Worm (Caenorhabditis elegans): ENCODE data around the gene fbf-1.

fbf-1 gene

ce11 chrII:6122641-6123424 lies 42.2 kb upstream of the fbf-1 start (continued):
- TF ChIP-seq aha-1 (tag): no peak
- no peak for TF ChIP-seq saeg-2 (GFP tag; IDR thresholded peaks at IDR 0.05)
- no peak for TF ChIP-seq ceh-28 (tag; optimal IDR thresholded peaks at IDR 0.05)
- no peak for TF ChIP-seq mxl-3 (GFP tag; optimal IDR thresholded peaks at IDR 0.05)
- TF ChIP-seq nhr-28 (tag; optimal IDR thresholded peaks at IDR 0.05): peak; percentile 16
- TF ChIP-seq pqm-1 (tag; optimal IDR thresholded peaks at IDR 0.05): peak; percentile 90
- TF ChIP-seq nhr-237 (tag; optimal IDR thresholded peaks at IDR 0.05): no peak
- no peak for TF ChIP-seq arid-1 (GFP tag; conservative IDR thresholded peaks at IDR 0.05)
- TF ChIP-seq egl-43 (GFP tag; IDR thresholded peaks at IDR 0.05): no peak
- no peak for TF ChIP-seq tag-97 (GFP tag; IDR thresholded peaks at IDR 0.05)
- no peak for TF ChIP-seq Y48G9A.11 (GFP tag; IDR thresholded peaks at IDR 0.05)
- no peak for TF ChIP-seq Y105C5A.15 (GFP tag; IDR thresholded peaks at IDR 0.05)
- TF ChIP-seq madf-5 (GFP tag; IDR thresholded peaks at IDR 0.05): no peak
- TF ChIP-seq spr-1 (tag; optimal IDR thresholded peaks at IDR 0.05): no peak
- no peak for TF ChIP-seq zip-11 (GFP tag; IDR thresholded peaks at IDR 0.05)
- TF ChIP-seq pha-4 (GFP tag; IDR thresholded peaks at IDR 0.05): no peak
- TF ChIP-seq pha-4 (tag; optimal IDR thresholded peaks at IDR 0.05): no peak
- TF ChIP-seq unc-62 (GFP tag; optimal IDR thresholded peaks at IDR 0.05 in 1 of 2): no peak
- no peak for TF ChIP-seq unc-62 (tag; optimal IDR thresholded peaks at IDR 0.05)
- no peak for TF ChIP-seq hlh-30 (tag; optimal IDR thresholded peaks at IDR 0.05; ENCODE audit: insufficient read depth)
- TF ChIP-seq snpc-1.2 (GFP tag; IDR thresholded peaks at IDR 0.05): no peak
- TF ChIP-seq daf-19 (GFP tag; conservative IDR thresholded peaks at IDR 0.05): no peak
- no peak for TF ChIP-seq Y5F2A.4 (GFP tag; optimal IDR thresholded peaks at IDR 0.05)
- TF ChIP-seq gei-8 (GFP tag; optimal IDR thresholded peaks at IDR 0.05): no peak
- TF ChIP-seq F37D6.2 (tag; optimal IDR thresholded peaks at IDR 0.05): no peak
- TF ChIP-seq snpc-4 (tag; optimal IDR thresholded peaks at IDR 0.05): no peak
- TF ChIP-seq T20F7.1 (GFP tag; optimal IDR thresholded peaks at IDR 0.05): no peak
- TF ChIP-seq duxl-1 (tag; optimal IDR thresholded peaks at IDR 0.05; ENCODE audit: poor library complexity): no peak
- TF ChIP-seq dpl-1 (GFP tag; optimal IDR thresholded peaks at IDR 0.05): peak; percentile 13
- TF ChIP-seq rbr-2 (tag; optimal IDR thresholded peaks at IDR 0.05): no peak
- TF ChIP-seq dve-1 (tag; optimal IDR thresholded peaks at IDR 0.05; ENCODE audit: insufficient read depth): no peak
- TF ChIP-seq sdz-12 (GFP tag; optimal IDR thresholded peaks at IDR 0.05): no peak
- no peak for TF ChIP-seq daf-8 (GFP tag; IDR thresholded peaks at IDR 0.05)

DNA sequence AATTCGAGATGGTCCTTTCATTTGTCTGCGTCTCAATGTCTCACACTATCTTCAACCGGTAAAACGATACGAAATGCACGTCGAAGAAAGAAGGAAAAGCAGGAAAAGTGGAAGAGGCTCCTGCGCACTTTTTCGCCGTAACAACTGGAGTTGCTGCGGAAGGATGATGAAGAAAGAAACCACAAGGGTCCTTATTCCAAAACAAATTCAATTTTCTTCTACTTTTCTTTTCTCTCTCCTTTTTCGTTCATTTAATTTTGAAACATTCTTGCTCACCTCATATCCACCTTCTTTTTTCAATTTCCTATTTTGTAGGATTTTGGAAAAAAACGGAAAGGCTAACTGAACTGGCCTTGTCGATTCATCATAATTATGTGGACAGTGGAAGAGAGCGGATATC lies 39.9 kb upstream of the fbf-1 start:
- TF ChIP-seq daf-12 (tag; optimal IDR thresholded peaks at IDR 0.05): no peak
- TF ChIP-seq daf-16 (GFP tag; optimal IDR thresholded peaks at IDR 0.05): no peak
- TF ChIP-seq daf-16 (tag; optimal IDR thresholded peaks at IDR 0.05): no peak
- no peak for TF ChIP-seq mxl-3 (GFP tag; optimal IDR thresholded peaks at IDR 0.05)
- no peak for TF ChIP-seq nhr-11 (tag; optimal IDR thresholded peaks at IDR 0.05)
- TF ChIP-seq mxl-2 (GFP tag; conservative IDR thresholded peaks at IDR 0.05): no peak
- TF ChIP-seq R02D3.7 (tag; optimal IDR thresholded peaks at IDR 0.05): no peak
- TF ChIP-seq T20F7.1 (GFP tag; optimal IDR thresholded peaks at IDR 0.05): no peak
- no peak for TF ChIP-seq duxl-1 (tag; optimal IDR thresholded peaks at IDR 0.05; ENCODE audit: poor library complexity)
- no peak for TF ChIP-seq nhr-28 (tag; optimal IDR thresholded peaks at IDR 0.05)
- TF ChIP-seq F10B5.3 (tag; optimal IDR thresholded peaks at IDR 0.05): no peak
- TF ChIP-seq mdl-1 (tag; optimal IDR thresholded peaks at IDR 0.05): no peak
- no peak for TF ChIP-seq nhr-48 (tag; optimal IDR thresholded peaks at IDR 0.05)
- no peak for TF ChIP-seq ZK337.2 (GFP tag; IDR thresholded peaks at IDR 0.05)
- TF ChIP-seq nhr-41 (GFP tag; IDR thresholded peaks at IDR 0.05): no peak
- TF ChIP-seq ceh-20 (GFP tag; IDR thresholded peaks at IDR 0.05): no peak
- no peak for TF ChIP-seq saeg-2 (GFP tag; IDR thresholded peaks at IDR 0.05)
- no peak for TF ChIP-seq pha-4 (GFP tag; IDR thresholded peaks at IDR 0.05)
- no peak for TF ChIP-seq pha-4 (tag; optimal IDR thresholded peaks at IDR 0.05)

All from whole organism, L4 larva.